Fruit fly (Drosophila melanogaster) Kc167 (cell line): ENCODE measurements around the gene Hsp60B.

ENCODE experiments used
- h ChIP-seq: fragments of >200 bp; optimal IDR thresholded peaks from 3 replicates; lab custom pipeline; 2018; ENCODE audit warnings: missing external identifiers
- insv ChIP-seq: fragments of >200 bp; optimal IDR thresholded peaks from 3 replicates; lab custom pipeline; 2018; ENCODE audit warnings: missing external identifiers

dm6 chr2L:716547-716946 lies 11.6 kb upstream of the Hsp60B start:
- TF ChIP-seq insv: no peak
- no peak for TF ChIP-seq h (lab: Kevin White, UChicago)
